Fruit fly (Drosophila melanogaster): ENCODE results near the gene sinah.

sinah gene

dm6 chr3L:16872487-16872955 lies 13.6 kb downstream of the sinah start (continued):
- TF ChIP-seq ken (GFP tag; IDR thresholded peaks at IDR 0.05) (no peak), sisA (GFP tag; IDR thresholded peaks at IDR 0.05) (peak; percentile 31; the same call in 1 of the 2 replicates), sqz (GFP tag; optimal IDR thresholded peaks at IDR 0.05) (peak; percentile 27), Abd-B (GFP tag; optimal IDR thresholded peaks at IDR 0.05) (peak; percentile 51), CG7372 (GFP tag; IDR thresholded peaks at IDR 0.05) (0 out of 2 replicates have a peak, but pooled peaks have one; percentile 30), B-H2 (GFP tag; optimal IDR thresholded peaks at IDR 0.05) (no peak), tgo (GFP tag; IDR thresholded peaks at IDR 0.05) (peak; percentile 54), tup (GFP tag; optimal IDR thresholded peaks at IDR 0.05) (no peak), B-H1 (GFP tag; IDR thresholded peaks at IDR 0.05) (peak; percentile 21; the same call in 1 of the 3 replicates), luna (GFP tag; optimal IDR thresholded peaks at IDR 0.05) (no peak), en (GFP tag; optimal IDR thresholded peaks at IDR 0.05) (peak; percentile 41), Spps (tag; optimal IDR thresholded peaks at IDR 0.05) (no peak), NfI (GFP tag; optimal IDR thresholded peaks at IDR 0.05) (peak; percentile 57), jing (GFP tag; optimal IDR thresholded peaks at IDR 0.05) (peak; percentile 61), CG1832 (GFP tag; optimal IDR thresholded peaks at IDR 0.05) (no peak), CG1024 (GFP tag; IDR thresholded peaks at IDR 0.05) (no peak), CG2202 (tag; optimal IDR thresholded peaks at IDR 0.05) (peak; percentile 49), trh (GFP tag; optimal IDR thresholded peaks at IDR 0.05) (no peak), TFAM (GFP tag; optimal IDR thresholded peaks at IDR 0.05) (no peak), CG5245 (GFP tag; optimal IDR thresholded peaks at IDR 0.05) (peak; percentile 43), ab (GFP tag; optimal IDR thresholded peaks at IDR 0.05) (no peak), CG11093 (GFP tag; IDR thresholded peaks at IDR 0.05) (no peak), insv (GFP tag; optimal IDR thresholded peaks at IDR 0.05) (peak in 1 of 2 experiments; percentile 33), CG2120 (GFP tag; optimal IDR thresholded peaks at IDR 0.05) (peak; percentile 80), CG17829 (tag; optimal IDR thresholded peaks at IDR 0.05) (peak; percentile 46), CG4328 (GFP tag; optimal IDR thresholded peaks at IDR 0.05) (no peak), zen2 (GFP tag; IDR thresholded peaks at IDR 0.05; ENCODE audit: partially characterized antibody) (no peak), cwo (GFP tag; optimal IDR thresholded peaks at IDR 0.05) (peak; percentile 64), row (GFP tag; IDR thresholded peaks at IDR 0.05) (peak; percentile 74), gfzf (GFP tag; optimal IDR thresholded peaks at IDR 0.05) (no peak), sd (tag; optimal IDR thresholded peaks at IDR 0.05) (peak; percentile 29), CG13624 (GFP tag; optimal IDR thresholded peaks at IDR 0.05) (peak; percentile 25), CG12942 (GFP tag; optimal IDR thresholded peaks at IDR 0.05) (peak; percentile 38), Fer2 (tag; optimal IDR thresholded peaks at IDR 0.05) (peak; percentile 41), CG11723 (GFP tag; optimal IDR thresholded peaks at IDR 0.05) (peak; percentile 52), Lhr (GFP tag; optimal IDR thresholded peaks at IDR 0.05) (peak; percentile 7), fd96Cb (tag; optimal IDR thresholded peaks at IDR 0.05) (peak; percentile 72), CG6791 (GFP tag; IDR thresholded peaks at IDR 0.05; ENCODE audit: partially characterized antibody) (no peak), sens-2 (GFP tag; IDR thresholded peaks at IDR 0.05) (no peak), tll (GFP tag; optimal IDR thresholded peaks at IDR 0.05) (no peak), Dip3 (GFP tag; optimal IDR thresholded peaks at IDR 0.05) (peak; percentile 61), CG4707 (GFP tag; optimal IDR thresholded peaks at IDR 0.05) (no peak), CG9876 (GFP tag; optimal IDR thresholded peaks at IDR 0.05) (peak; percentile 24), Rfx (GFP tag; IDR thresholded peaks at IDR 0.05) (peak; percentile 54), Dp (GFP tag; optimal IDR thresholded peaks at IDR 0.05) (no peak), CG16813 (GFP tag; IDR thresholded peaks at IDR 0.05; ENCODE audit: partially characterized antibody) (no peak), BtbVII (GFP tag; optimal IDR thresholded peaks at IDR 0.05) (peak; percentile 57), CG34422 (GFP tag; IDR thresholded peaks at IDR 0.05) (no peak), dimm (GFP tag; IDR thresholded peaks at IDR 0.05) (no peak), CG10462 (GFP tag; optimal IDR thresholded peaks at IDR 0.05) (peak; percentile 30)
